Worm (Caenorhabditis elegans) whole organism, young adult: Measurements from ENCODE around the gene hlh-10.

Experiments
- B0035.1 ChIP-seq: sonication (generic microtip); optimal IDR thresholded peaks from 2 replicates; lab custom pipeline; 2016; ENCODE audit warnings: missing genetic modification characterization, mild to moderate bottlenecking, missing compliant biosample characterization, missing genotype, missing genetic modification reagents
- B0261.1 ChIP-seq: sonication (generic microtip); optimal IDR thresholded peaks from 2 replicates; lab custom pipeline; 2016; ENCODE audit warnings: mild to moderate bottlenecking, missing genetic modification characterization, moderate library complexity, missing compliant biosample characterization
- D2030.7 ChIP-seq: fragments of 200-800 bp; sonication (Bioruptor generic); IDR thresholded peaks from 2 replicates; pipeline ENCODE4 v1.3.6; 2022; ENCODE audit warnings: missing genetic modification reagents, missing genetic modification characterization, missing compliant biosample characterization
- F22D6.2 ChIP-seq: sonication (generic microtip); optimal IDR thresholded peaks from 2 replicates; lab custom pipeline; 2016; ENCODE audit warnings: mild to moderate bottlenecking, missing genetic modification characterization, missing compliant biosample characterization
- F52B5.7 ChIP-seq: sonication (generic microtip); optimal IDR thresholded peaks from 2 replicates; lab custom pipeline; 2016; ENCODE audit warnings: mild to moderate bottlenecking, missing genetic modification characterization, missing compliant biosample characterization
- F55B11.4 ChIP-seq: sonication (generic microtip); optimal IDR thresholded peaks from 2 replicates; lab custom pipeline; 2016; ENCODE audit warnings: missing compliant biosample characterization, missing genetic modification characterization, borderline replicate concordance; ENCODE audit not compliant: insufficient read depth
- F57A8.1 ChIP-seq: fragments of 200-800 bp; sonication (Bioruptor generic); optimal IDR thresholded peaks from 2 replicates; lab custom pipeline; 2018; ENCODE audit warnings: mild to moderate bottlenecking, missing genetic modification characterization, moderate library complexity, missing compliant biosample characterization
- F57C9.4 ChIP-seq: sonication (generic microtip); optimal IDR thresholded peaks from 2 replicates; lab custom pipeline; 2017; ENCODE audit warnings: mild to moderate bottlenecking, missing genetic modification characterization, missing compliant biosample characterization
- K12H6.12 ChIP-seq: fragments of 200-800 bp; sonication (Bioruptor generic); optimal IDR thresholded peaks from 2 replicates; lab custom pipeline; 2018; ENCODE audit warnings: mild to moderate bottlenecking, missing genetic modification characterization, missing compliant biosample characterization
- T26A5.8 ChIP-seq: sonication (generic microtip); optimal IDR thresholded peaks from 2 replicates; lab custom pipeline; 2016; ENCODE audit warnings: missing genetic modification characterization, missing compliant biosample characterization
- Y53G8AR.9 ChIP-seq: fragments of 200-800 bp; sonication (Bioruptor generic); conservative IDR thresholded peaks from 2 replicates; pipeline ENCODE4 v1.3.6; 2022; ENCODE audit warnings: missing genetic modification reagents, missing genetic modification characterization, missing compliant biosample characterization
- Y79H2A.3 ChIP-seq: fragments of 200-800 bp; sonication (Bioruptor generic); conservative IDR thresholded peaks from 2 replicates; pipeline ENCODE4 v1.3.6; 2022; ENCODE audit warnings: missing genetic modification reagents, missing genetic modification characterization, missing compliant biosample characterization
- aptf-3 ChIP-seq: fragments of 200-800 bp; sonication (Bioruptor generic); IDR thresholded peaks from 2 replicates; pipeline ENCODE4 v1.3.6; 2022; ENCODE audit warnings: missing genetic modification characterization, missing compliant biosample characterization
- bed-1 ChIP-seq: fragments of 200-800 bp; sonication (Bioruptor generic); IDR thresholded peaks from 2 replicates; pipeline ENCODE4 v1.3.6; 2022; ENCODE audit warnings: missing genetic modification reagents, missing genetic modification characterization, missing compliant biosample characterization
- bed-2 ChIP-seq: fragments of 200-800 bp; sonication (Bioruptor generic); IDR thresholded peaks from 2 replicates; pipeline ENCODE4 v1.3.6; 2022; ENCODE audit warnings: missing genetic modification reagents, missing genetic modification characterization, missing compliant biosample characterization
- cebp-1 ChIP-seq, 2 experiments: fragments of 200-800 bp in 1 of 2; sonication (Bioruptor generic) in 1 of 2; sonication (generic microtip) in 1 of 2; IDR thresholded peaks in 1 of 2; optimal IDR thresholded peaks in 1 of 2; 2 replicates each; pipeline versions ENCODE4 v1.3.6 to Lab custom; 2017 to 2022; ENCODE audit warnings: missing compliant biosample characterization in 2 of 2, missing genetic modification characterization in 2 of 2, mild to moderate bottlenecking in 1 of 2, missing genetic modification reagents in 1 of 2, moderate library complexity in 1 of 2
- ceh-100 ChIP-seq: fragments of 200-800 bp; sonication (Bioruptor generic); IDR thresholded peaks from 2 replicates; pipeline ENCODE4 v1.3.6; 2022; ENCODE audit warnings: missing genetic modification reagents, missing genetic modification characterization, missing compliant biosample characterization
- ceh-58 ChIP-seq: fragments of 200-800 bp; sonication (Bioruptor generic); IDR thresholded peaks from 2 replicates; pipeline ENCODE4 v1.3.6; 2022; ENCODE audit warnings: missing genetic modification characterization, missing compliant biosample characterization
- ceh-91 ChIP-seq: fragments of 200-800 bp; sonication (Bioruptor generic); IDR thresholded peaks from 2 replicates; pipeline ENCODE4 v1.3.6; 2022; ENCODE audit warnings: missing genetic modification reagents, missing genetic modification characterization, missing compliant biosample characterization
- dox-1 ChIP-seq: fragments of 200-800 bp; sonication (Bioruptor generic); IDR thresholded peaks from 2 replicates; pipeline ENCODE4 v1.3.6; 2022; ENCODE audit warnings: missing genetic modification reagents, missing genetic modification characterization, missing compliant biosample characterization
- dpff-1 ChIP-seq: sonication (generic microtip); optimal IDR thresholded peaks from 2 replicates; lab custom pipeline; 2017; ENCODE audit warnings: mild to moderate bottlenecking, missing genetic modification characterization, missing compliant biosample characterization
- egl-18 ChIP-seq: fragments of 200-800 bp; sonication (Bioruptor generic); IDR thresholded peaks from 2 replicates; pipeline ENCODE4 v1.3.6; 2022; ENCODE audit warnings: missing genetic modification reagents, missing genetic modification characterization, missing compliant biosample characterization
- egrh-3 ChIP-seq: fragments of 200-800 bp; sonication (Bioruptor generic); IDR thresholded peaks from 2 replicates; pipeline ENCODE4 v1.3.6; 2022; ENCODE audit warnings: missing genetic modification reagents, missing genetic modification characterization, missing compliant biosample characterization
- hlh-26 ChIP-seq: fragments of 200-800 bp; sonication (Bioruptor generic); conservative IDR thresholded peaks from 2 replicates; pipeline ENCODE4 v1.3.6; 2022; ENCODE audit warnings: missing genetic modification reagents, missing genetic modification characterization, missing compliant biosample characterization
- let-526 ChIP-seq: fragments of 200-800 bp; sonication (Bioruptor generic); IDR thresholded peaks from 2 replicates; pipeline ENCODE4 v1.3.6; 2022; ENCODE audit warnings: missing genetic modification reagents, missing genetic modification characterization, missing compliant biosample characterization
- lin-26 ChIP-seq: fragments of 200-800 bp; sonication (Bioruptor generic); IDR thresholded peaks from 2 replicates; pipeline ENCODE4 v1.3.6; 2022; ENCODE audit warnings: missing genetic modification reagents, missing genetic modification characterization, missing compliant biosample characterization
- lin-40 ChIP-seq: sonication (generic microtip); optimal IDR thresholded peaks from 2 replicates; lab custom pipeline; 2016; ENCODE audit warnings: missing genetic modification characterization, mild to moderate bottlenecking, missing compliant biosample characterization, missing genotype, missing genetic modification reagents
- madf-8 ChIP-seq: fragments of 200-800 bp; sonication (Bioruptor generic); conservative IDR thresholded peaks from 2 replicates; pipeline ENCODE4 v1.3.6; 2022; ENCODE audit warnings: missing genetic modification reagents, missing genetic modification characterization, missing compliant biosample characterization
- mcd-1 ChIP-seq: fragments of 200-800 bp; sonication (Bioruptor generic); IDR thresholded peaks from 2 replicates; pipeline ENCODE4 v1.3.6; 2022; ENCODE audit warnings: missing genetic modification reagents, missing genetic modification characterization, missing compliant biosample characterization
- mel-28 ChIP-seq: sonication (generic microtip); optimal IDR thresholded peaks from 2 replicates; lab custom pipeline; 2016; ENCODE audit warnings: borderline replicate concordance, mild to moderate bottlenecking, missing genetic modification characterization, missing compliant biosample characterization
- nhr-27 ChIP-seq: fragments of 200-800 bp; sonication (Bioruptor generic); optimal IDR thresholded peaks from 2 replicates; lab custom pipeline; 2018; ENCODE audit warnings: mild to moderate bottlenecking, missing genetic modification characterization, moderate library complexity, missing compliant biosample characterization
- sdz-38 ChIP-seq: sonication (generic microtip); optimal IDR thresholded peaks from 2 replicates; lab custom pipeline; 2016; ENCODE audit warnings: missing genotype, missing genetic modification characterization, missing compliant biosample characterization
- snpc-1.1 ChIP-seq: sonication (generic microtip); optimal IDR thresholded peaks from 2 replicates; lab custom pipeline; 2017; ENCODE audit warnings: missing genetic modification characterization, mild to moderate bottlenecking, missing compliant biosample characterization, antibody characterized with exemption, moderate library complexity, missing genotype, missing genetic modification reagents; ENCODE audit not compliant: insufficient read depth
- unc-62 ChIP-seq: fragments of 150-350 bp; optimal IDR thresholded peaks from 2 replicates; lab custom pipeline; 2014; ENCODE audit warnings: missing biosample characterization, missing genetic modification reagents, missing genetic modification characterization
- zim-3 ChIP-seq: sonication (generic microtip); optimal IDR thresholded peaks from 2 replicates; lab custom pipeline; 2017; ENCODE audit warnings: mild to moderate bottlenecking, missing genetic modification characterization, moderate library complexity, missing compliant biosample characterization
- ztf-22 ChIP-seq: fragments of 200-800 bp; sonication (Bioruptor generic); optimal IDR thresholded peaks from 2 replicates; lab custom pipeline; 2018; ENCODE audit warnings: mild to moderate bottlenecking, missing genetic modification characterization, moderate library complexity, missing compliant biosample characterization
- ztf-26 ChIP-seq: sonication (generic microtip); optimal IDR thresholded peaks from 2 replicates; lab custom pipeline; 2017; ENCODE audit warnings: missing genetic modification characterization, missing compliant biosample characterization
- ztf-3 ChIP-seq: fragments of 200-800 bp; sonication (Bioruptor generic); optimal IDR thresholded peaks from 2 replicates; lab custom pipeline; 2018; ENCODE audit warnings: mild to moderate bottlenecking, missing genetic modification characterization, missing compliant biosample characterization
- ztf-6 ChIP-seq: fragments of 200-800 bp; sonication (Bioruptor generic); IDR thresholded peaks from 2 replicates; pipeline ENCODE4 v1.3.6; 2022; ENCODE audit warnings: missing genetic modification reagents, missing genetic modification characterization, missing compliant biosample characterization

Gene hlh-10

ce11 chrV:9318046-9318445 is 36.0 kb upstream of the hlh-10 start, which contains the start of gene kvs-3 (continued):
- TF ChIP-seq dox-1 (GFP tag; lab: Robert Waterston, UW) = no peak; the same call in 1 of the 2 replicates
- no peak for TF ChIP-seq madf-8 (GFP tag; lab: Robert Waterston, UW)
- peak; percentile 2; the same call in 1 of the 2 replicates for TF ChIP-seq D2030.7
- no peak for TF ChIP-seq ztf-22 (GFP tag; lab: Kevin White, UChicago)
- TF ChIP-seq F52B5.7 = no peak
- TF ChIP-seq let-526 (GFP tag; lab: Robert Waterston, UW) = no peak
- peak; percentile 83 for TF ChIP-seq Y53G8AR.9 (GFP tag; lab: Robert Waterston, UW)
- peak; percentile 51; the same call in 1 of the 2 replicates for TF ChIP-seq ztf-6 (GFP tag; lab: Robert Waterston, UW)
- TF ChIP-seq bed-2 (GFP tag; lab: Robert Waterston, UW) = 0 out of 2 replicates have a peak, but pooled peaks have one; percentile 40
- TF ChIP-seq mel-28 (tag; lab: Kevin White, UChicago) = no peak
- no peak; the same call in 1 of the 2 replicates for TF ChIP-seq lin-26 (GFP tag; lab: Robert Waterston, UW)
- peak; percentile 95 for TF ChIP-seq B0261.1
- TF ChIP-seq zim-3 = no peak
- no peak for TF ChIP-seq aptf-3
- peak; percentile 75; the same call in 1 of the 2 replicates for TF ChIP-seq egl-18 (GFP tag; lab: Robert Waterston, UW)
- peak; percentile 56 for TF ChIP-seq ztf-3 (GFP tag; lab: Kevin White, UChicago)
- no peak for TF ChIP-seq unc-62 (GFP tag; lab: Kevin White, UChicago)
- TF ChIP-seq F57A8.1 (GFP tag; lab: Kevin White, UChicago) = peak; percentile 95
- TF ChIP-seq F22D6.2 (tag; lab: Kevin White, UChicago) = peak; percentile 27
- peak; percentile 69; the same call in 1 of the 2 replicates for TF ChIP-seq Y79H2A.3 (GFP tag; lab: Robert Waterston, UW)
- TF ChIP-seq K12H6.12 (tag; lab: Kevin White, UChicago) = peak; percentile 78
- TF ChIP-seq cebp-1 (GFP tag; IDR thresholded peaks at IDR 0.05; lab: Robert Waterston, UW) = peak; percentile 55; the same call in 1 of the 2 replicates
- TF ChIP-seq cebp-1 (tag; optimal IDR thresholded peaks at IDR 0.05; lab: Kevin White, UChicago) = no peak
- peak; percentile 44; the same call in 1 of the 2 replicates for TF ChIP-seq egrh-3 (GFP tag; lab: Robert Waterston, UW)
- peak; percentile 10 for TF ChIP-seq sdz-38 (tag; lab: Kevin White, UChicago)
- TF ChIP-seq T26A5.8 (tag; lab: Kevin White, UChicago) = peak; percentile 82
- no peak for TF ChIP-seq hlh-26 (GFP tag; lab: Robert Waterston, UW)
- peak; percentile 40; the same call in 1 of the 2 replicates for TF ChIP-seq ceh-91 (GFP tag; lab: Robert Waterston, UW)
- TF ChIP-seq ztf-26 = peak; percentile 70
- peak; percentile 65 for TF ChIP-seq lin-40 (tag; lab: Kevin White, UChicago)
- TF ChIP-seq bed-1 = 0 out of 2 replicates have a peak, but pooled peaks have one; percentile 14
- TF ChIP-seq dpff-1 (tag; lab: Kevin White, UChicago) = peak; percentile 44
- TF ChIP-seq F57C9.4 (tag; lab: Kevin White, UChicago) = no peak
- no peak for TF ChIP-seq F55B11.4 (tag; lab: Kevin White, UChicago)

ce11 chrV:9316970-9317369 is 35.0 kb upstream of the hlh-10 start:
- TF ChIP-seq lin-40 (tag; lab: Kevin White, UChicago) = no peak
- TF ChIP-seq snpc-1.1 (tag; lab: Kevin White, UChicago) = no peak
- TF ChIP-seq nhr-27 = no peak
- no peak for TF ChIP-seq B0261.1
- no peak for TF ChIP-seq mcd-1
- no peak for TF ChIP-seq ceh-100 (GFP tag; lab: Robert Waterston, UW)
- no peak for TF ChIP-seq ztf-3 (GFP tag; lab: Kevin White, UChicago)
- no peak for TF ChIP-seq bed-1
- TF ChIP-seq ceh-58 (GFP tag; lab: Robert Waterston, UW) = no peak
- TF ChIP-seq B0035.1 = no peak
- TF ChIP-seq zim-3 = no peak
